Fruit fly (Drosophila melanogaster) whole organism, embryonic: ENCODE results near the gene DAAM.

Source experiments
- Bteb2 ChIP-seq: fragments of 200-800 bp; sonication (Bioruptor generic); optimal IDR thresholded peaks from 2 replicates; lab custom pipeline; 2016; ENCODE audit warnings: missing biosample characterization, missing genetic modification characterization
- CG11247 ChIP-seq: fragments of 200-800 bp; sonication (Bioruptor generic); IDR thresholded peaks from 2 replicates; pipeline ENCODE4 v1.3.6; 2022; ENCODE audit warnings: missing biosample characterization, missing genetic modification characterization
- CG12299 ChIP-seq: fragments of 200-800 bp; sonication (Bioruptor generic); optimal IDR thresholded peaks from 2 replicates; lab custom pipeline; 2018; ENCODE audit warnings: missing biosample characterization, mild to moderate bottlenecking, missing genetic modification characterization
- CG12942 ChIP-seq: fragments of 200-800 bp; sonication (Bioruptor generic); optimal IDR thresholded peaks from 3 replicates; lab custom pipeline; 2016; ENCODE audit warnings: missing biosample characterization, missing genetic modification characterization
- CG1647 ChIP-seq: fragments of 200-800 bp; sonication (Bioruptor generic); optimal IDR thresholded peaks from 3 replicates; lab custom pipeline; 2016; ENCODE audit warnings: missing biosample characterization, missing genetic modification characterization
- CG16813 ChIP-seq: fragments of 200-800 bp; sonication (Bioruptor generic); IDR thresholded peaks from 3 replicates; pipeline ENCODE4 v1.3.6; 2022; ENCODE audit warnings: missing biosample characterization, missing genetic modification characterization; ENCODE audit not compliant: partially characterized antibody
- CG18764 ChIP-seq: fragments of 200-800 bp; sonication (Bioruptor generic); optimal IDR thresholded peaks from 3 replicates; lab custom pipeline; 2016; ENCODE audit warnings: missing biosample characterization, missing genetic modification characterization
- CG2116 ChIP-seq: fragments of 200-800 bp; sonication (Bioruptor generic); optimal IDR thresholded peaks from 3 replicates; lab custom pipeline; 2018; ENCODE audit warnings: missing biosample characterization, mild to moderate bottlenecking, missing genetic modification characterization
- CG32532 ChIP-seq: fragments of 200-800 bp; sonication (Bioruptor generic); IDR thresholded peaks from 2 replicates; pipeline ENCODE4 v1.3.6; 2022; ENCODE audit warnings: missing biosample characterization, missing genetic modification characterization
- CG32772 ChIP-seq: fragments of 200-800 bp; sonication (Bioruptor generic); IDR thresholded peaks from 2 replicates; pipeline ENCODE4 v1.3.6; 2022; ENCODE audit warnings: missing biosample characterization, missing genetic modification characterization
- CG6254 ChIP-seq: fragments of 200-800 bp; sonication (Bioruptor generic); optimal IDR thresholded peaks from 3 replicates; lab custom pipeline; 2017; ENCODE audit warnings: mild to moderate bottlenecking, missing biosample characterization, missing genetic modification reagents, missing genetic modification characterization
- CG7786 ChIP-seq: fragments of 200-800 bp; sonication (Bioruptor generic); optimal IDR thresholded peaks from 2 replicates; lab custom pipeline; 2016; ENCODE audit warnings: missing biosample characterization, missing genetic modification characterization
- CG7839 ChIP-seq: fragments of 200-800 bp; sonication (Bioruptor generic); optimal IDR thresholded peaks from 3 replicates; lab custom pipeline; 2018; ENCODE audit warnings: missing biosample characterization, mild to moderate bottlenecking, missing genetic modification characterization, moderate library complexity
- CG9727 ChIP-seq: fragments of 200-800 bp; sonication (Bioruptor generic); optimal IDR thresholded peaks from 3 replicates; lab custom pipeline; 2017; ENCODE audit warnings: missing biosample characterization, mild to moderate bottlenecking, missing genetic modification characterization
- CoRest ChIP-seq: fragments of 200-800 bp; sonication (Bioruptor generic); optimal IDR thresholded peaks from 3 replicates; lab custom pipeline; 2018; ENCODE audit warnings: missing biosample characterization, mild to moderate bottlenecking, missing genetic modification characterization, moderate library complexity
- Dref ChIP-seq: fragments of 200-800 bp; sonication (Bioruptor generic); IDR thresholded peaks from 2 replicates; pipeline ENCODE4 v1.3.6; 2022; ENCODE audit warnings: missing biosample characterization, missing genetic modification characterization
- Drgx ChIP-seq: fragments of 200-800 bp; sonication (Bioruptor generic); IDR thresholded peaks from 2 replicates; pipeline ENCODE4 v1.3.6; 2022; ENCODE audit warnings: missing biosample characterization, missing genetic modification characterization
- HHEX ChIP-seq: fragments of 200-800 bp; sonication (Bioruptor generic); optimal IDR thresholded peaks from 3 replicates; lab custom pipeline; 2017; ENCODE audit warnings: missing biosample characterization, mild to moderate bottlenecking, missing genetic modification characterization, missing genetic modification reagents
- Hand ChIP-seq: fragments of 200-800 bp; sonication (Bioruptor generic); optimal IDR thresholded peaks from 2 replicates; lab custom pipeline; 2017; ENCODE audit warnings: mild to moderate bottlenecking, missing biosample characterization, missing genetic modification reagents, missing genetic modification characterization
- Hr78 ChIP-seq, 2 experiments: fragments of 200-800 bp in 1 of 2; fragments of >200 bp in 1 of 2; sonication (Bioruptor generic) in 1 of 2; optimal IDR thresholded peaks; 2 replicates each; lab custom pipeline; 2017 to 2019; ENCODE audit warnings: missing biosample characterization in 2 of 2, missing genetic modification characterization in 2 of 2, mild to moderate bottlenecking in 1 of 2, moderate library complexity in 1 of 2
- Lpt ChIP-seq: fragments of >200 bp; optimal IDR thresholded peaks from 2 replicates; lab custom pipeline; 2018; ENCODE audit warnings: missing biosample characterization, missing genetic modification characterization
- MBD-R2 ChIP-seq: fragments of 200-800 bp; sonication (Bioruptor generic); IDR thresholded peaks from 2 replicates; pipeline ENCODE4 v1.3.6; 2022; ENCODE audit warnings: missing biosample characterization, missing genetic modification characterization
- Med ChIP-seq: fragments of 200-800 bp; sonication (Bioruptor generic); peaks from one replicate; lab custom pipeline; 2016; ENCODE audit warnings: missing biosample characterization, missing genetic modification characterization, mild to moderate bottlenecking, inconsistent platforms, moderate library complexity
- NC2α ChIP-seq: fragments of 200-800 bp; sonication (Bioruptor generic); optimal IDR thresholded peaks from 2 replicates; lab custom pipeline; 2016; ENCODE audit warnings: missing biosample characterization, missing genetic modification characterization
- Neu2 ChIP-seq: fragments of 200-800 bp; sonication (Bioruptor generic); optimal IDR thresholded peaks from 3 replicates; lab custom pipeline; 2016; ENCODE audit warnings: missing biosample characterization, missing genetic modification characterization, borderline replicate concordance
- Oli ChIP-seq: fragments of 200-800 bp; sonication (Bioruptor generic); optimal IDR thresholded peaks from 2 replicates; lab custom pipeline; 2018; ENCODE audit warnings: missing biosample characterization, mild to moderate bottlenecking, missing genetic modification characterization, moderate library complexity
- Rx ChIP-seq: fragments of 200-800 bp; sonication (Bioruptor generic); IDR thresholded peaks from 2 replicates; pipeline ENCODE4 v1.3.6; 2022; ENCODE audit warnings: missing biosample characterization, missing genetic modification characterization
- bab2 ChIP-seq: fragments of 200-800 bp; sonication (Bioruptor generic); optimal IDR thresholded peaks from 2 replicates; lab custom pipeline; 2016; ENCODE audit warnings: missing biosample characterization, missing genetic modification characterization
- bbx ChIP-seq: fragments of 200-800 bp; sonication (Bioruptor generic); IDR thresholded peaks from 2 replicates; pipeline ENCODE4 v1.3.6; 2022; ENCODE audit warnings: missing biosample characterization, missing genetic modification characterization; ENCODE audit not compliant: partially characterized antibody
- crp ChIP-seq, 2 experiments: fragments of 200-800 bp; sonication (Bioruptor generic); optimal IDR thresholded peaks; 2 replicates in 1 of 2; 3 replicates in 1 of 2; lab custom pipeline; 2017; ENCODE audit warnings: missing biosample characterization in 2 of 2, missing genetic modification characterization in 2 of 2, mild to moderate bottlenecking in 1 of 2, moderate library complexity in 1 of 2
- ftz-f1 ChIP-seq: fragments of 200-800 bp; sonication (Bioruptor generic); optimal IDR thresholded peaks from 2 replicates; lab custom pipeline; 2016; ENCODE audit warnings: missing biosample characterization, missing genetic modification characterization
- ken ChIP-seq: fragments of 200-800 bp; sonication (Bioruptor generic); IDR thresholded peaks from 3 replicates; pipeline ENCODE4 v1.3.6; 2022; ENCODE audit warnings: missing biosample characterization, missing genetic modification characterization
- lmd ChIP-seq: fragments of 200-800 bp; sonication (Bioruptor generic); IDR thresholded peaks from 2 replicates; pipeline ENCODE4 v1.3.6; 2022; ENCODE audit warnings: missing biosample characterization, missing genetic modification characterization
- maf-S ChIP-seq: fragments of 200-800 bp; sonication (Bioruptor generic); optimal IDR thresholded peaks from 2 replicates; lab custom pipeline; 2016; ENCODE audit warnings: missing biosample characterization, missing genetic modification characterization
- onecut ChIP-seq: fragments of 200-800 bp; sonication (Bioruptor generic); IDR thresholded peaks from 2 replicates; pipeline ENCODE4 v1.3.6; 2022; ENCODE audit warnings: missing biosample characterization, missing genetic modification characterization
- p53 ChIP-seq: fragments of 200-800 bp; sonication (Bioruptor generic); optimal IDR thresholded peaks from 2 replicates; lab custom pipeline; 2016; ENCODE audit warnings: missing biosample characterization, missing genetic modification characterization
- pan ChIP-seq, 4 experiments: fragments of >200 bp in 3 of 4; fragments of 200-800 bp in 1 of 4; sonication (Bioruptor generic) in 1 of 4; optimal IDR thresholded peaks in 3 of 4; IDR thresholded peaks in 1 of 4; 2 replicates each; pipeline versions ENCODE4 v1.3.6 to Lab custom; 2017 to 2022; ENCODE audit warnings: missing biosample characterization in 2 of 4, missing genetic modification characterization in 2 of 4, mixed read lengths in 1 of 4
- salm ChIP-seq: fragments of 200-800 bp; sonication (Bioruptor generic); optimal IDR thresholded peaks from 2 replicates; lab custom pipeline; 2018; ENCODE audit warnings: missing biosample characterization, mild to moderate bottlenecking, missing genetic modification characterization
- sd ChIP-seq: fragments of 200-800 bp; sonication (Bioruptor generic); optimal IDR thresholded peaks from 3 replicates; lab custom pipeline; 2018; ENCODE audit warnings: missing biosample characterization, mild to moderate bottlenecking, missing genetic modification characterization, moderate library complexity
- sens-2 ChIP-seq: fragments of 200-800 bp; sonication (Bioruptor generic); IDR thresholded peaks from 2 replicates; pipeline ENCODE4 v1.3.6; 2022; ENCODE audit warnings: missing biosample characterization, missing genetic modification characterization
- sima ChIP-seq: fragments of 200-800 bp; sonication (Bioruptor generic); optimal IDR thresholded peaks from 2 replicates; lab custom pipeline; 2016; ENCODE audit warnings: missing biosample characterization, missing genetic modification characterization
- sisA ChIP-seq: fragments of 200-800 bp; sonication (Bioruptor generic); IDR thresholded peaks from 2 replicates; pipeline ENCODE4 v1.3.6; 2022; ENCODE audit warnings: missing biosample characterization, missing genetic modification characterization
- stc ChIP-seq: fragments of 200-800 bp; sonication (Bioruptor generic); IDR thresholded peaks from 2 replicates; pipeline ENCODE4 v1.3.6; 2022; ENCODE audit warnings: missing biosample characterization, missing genetic modification characterization
- unpg ChIP-seq: fragments of 200-800 bp; sonication (Bioruptor generic); optimal IDR thresholded peaks from 3 replicates; lab custom pipeline; 2018; ENCODE audit warnings: missing biosample characterization, mild to moderate bottlenecking, missing genetic modification characterization, moderate library complexity
- zen2 ChIP-seq: fragments of 200-800 bp; sonication (Bioruptor generic); IDR thresholded peaks from 3 replicates; pipeline ENCODE4 v1.3.6; 2022; ENCODE audit warnings: missing biosample characterization, missing genetic modification characterization; ENCODE audit not compliant: partially characterized antibody
- zf30C ChIP-seq: fragments of 200-800 bp; sonication (Bioruptor generic); optimal IDR thresholded peaks from 3 replicates; lab custom pipeline; 2018; ENCODE audit warnings: missing biosample characterization, mild to moderate bottlenecking, missing genetic modification characterization
- zfh1 ChIP-seq: fragments of 200-800 bp; sonication (Bioruptor generic); IDR thresholded peaks from 3 replicates; pipeline ENCODE4 v1.3.6; 2022; ENCODE audit warnings: missing biosample characterization, missing genetic modification characterization

Gene DAAM

DNA sequence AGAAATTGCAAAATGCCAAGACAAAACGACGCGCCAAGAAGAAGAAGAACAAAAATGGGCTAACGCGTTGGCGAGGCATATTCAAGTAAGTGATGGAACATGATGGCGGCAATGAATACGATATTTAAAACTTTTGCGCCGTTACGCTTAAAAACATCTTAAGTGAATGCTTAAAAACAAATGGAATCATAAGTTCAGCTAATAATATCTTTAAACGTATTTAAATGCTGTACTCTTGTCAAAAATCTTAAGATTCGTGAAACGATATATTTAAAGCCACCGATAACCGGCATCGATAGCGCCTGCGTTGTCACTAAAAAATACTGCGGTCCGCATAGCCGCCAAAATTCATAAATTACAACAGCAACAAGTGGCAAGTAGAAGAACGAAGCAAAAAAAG is 82.3 kb downstream of the DAAM start, which contains the start of gene CG11403 (continued):
- TF ChIP-seq CG7839 (tag; lab: Kevin White, UChicago) (no peak), CG7786 (no peak), Drgx (GFP tag; lab: Robert Waterston, UW) (no peak), onecut (no peak), Bteb2 (GFP tag; lab: Kevin White, UChicago) (no peak), NC2α (no peak), crp (GFP tag; optimal IDR thresholded peaks at IDR 0.05; lab: Kevin White, UChicago) (no peak), ken (GFP tag; lab: Robert Waterston, UW) (no peak), CG9727 (GFP tag; lab: Kevin White, UChicago) (peak; percentile 27), CG32532 (GFP tag; lab: Robert Waterston, UW) (no peak), CG12299 (tag; lab: Kevin White, UChicago) (no peak), Dref (GFP tag; lab: Robert Waterston, UW) (peak; percentile 61), CG18764 (GFP tag; lab: Kevin White, UChicago) (no peak), stc (no peak), ftz-f1 (GFP tag; lab: Kevin White, UChicago) (no peak), sisA (GFP tag; lab: Robert Waterston, UW) (no peak), Hand (GFP tag; lab: Kevin White, UChicago) (no peak), Oli (no peak), HHEX (GFP tag; lab: Kevin White, UChicago) (no peak), Hr78 (GFP tag; optimal IDR thresholded peaks at IDR 0.05; lab: Kevin White, UChicago) (no peak), zf30C (no peak), CG2116 (GFP tag; lab: Kevin White, UChicago) (peak; percentile 86), unpg (no peak), Lpt (GFP tag; lab: Kevin White, UChicago) (no peak), zen2 (GFP tag; lab: Robert Waterston, UW) (peak; percentile 61; the same call in 1 of the 3 replicates), bbx (GFP tag; lab: Robert Waterston, UW) (peak; percentile 55), Rx (GFP tag; lab: Robert Waterston, UW) (no peak), lmd (GFP tag; lab: Robert Waterston, UW) (no peak), CoRest (peak; percentile 57), CG6254 (GFP tag; lab: Kevin White, UChicago) (no peak), pan (optimal IDR thresholded peaks at IDR 0.05; lab: Kevin White, UChicago) (no peak), pan (GFP tag; optimal IDR thresholded peaks at IDR 0.05 in 1 of 2, IDR thresholded peaks at IDR 0.05 in 1 of 2) (no peak), bab2 (GFP tag; lab: Kevin White, UChicago) (no peak), CG32772 (GFP tag; lab: Robert Waterston, UW) (no peak), Neu2 (GFP tag; lab: Kevin White, UChicago) (no peak), zfh1 (no peak), Med (GFP tag; lab: Kevin White, UChicago) (peak; percentile 85), salm (tag; lab: Kevin White, UChicago) (no peak), p53 (GFP tag; lab: Kevin White, UChicago) (no peak), sd (tag; lab: Kevin White, UChicago) (peak; percentile 0), CG11247 (GFP tag; lab: Robert Waterston, UW) (no peak), maf-S (GFP tag; lab: Kevin White, UChicago) (no peak), MBD-R2 (GFP tag; lab: Robert Waterston, UW) (no peak), CG1647 (GFP tag; lab: Kevin White, UChicago) (no peak), sens-2 (GFP tag; lab: Robert Waterston, UW) (no peak), sima (GFP tag; lab: Kevin White, UChicago) (no peak), CG12942 (no peak), CG16813 (GFP tag; lab: Robert Waterston, UW) (peak; percentile 88)
